ENCODE assay signal across 2 fruit fly cellular contexts in the genomic region with DNA sequence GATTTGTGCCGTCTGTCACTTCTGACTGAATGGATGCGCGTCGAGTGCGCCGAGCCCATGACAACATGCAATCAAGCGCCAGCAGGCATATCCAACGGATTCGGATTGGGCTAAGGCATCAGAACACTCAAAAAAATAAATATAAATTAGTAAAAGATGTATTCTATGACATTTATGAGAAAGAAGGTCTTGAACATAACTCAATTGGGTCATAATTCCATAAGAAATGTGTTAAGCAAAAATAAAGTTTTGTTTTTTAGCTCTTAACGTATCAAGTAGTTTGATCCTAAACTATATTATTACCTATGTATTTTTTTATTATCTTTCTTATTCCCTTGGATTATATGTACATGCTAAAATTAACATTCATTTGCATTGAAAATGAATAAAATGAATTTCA.
TF ChIP-seq lines count a peak whose summit lies in the region.

No protein-coding gene starts in this region.

TF ChIP-seq in whole organism, prepupa, 60 proteins besides CTCF, POLR2A, EP300 and RAD21:
- TF ChIP-seq Ets96B (tag; optimal IDR thresholded peaks at IDR 0.05; lab: Kevin White, UChicago) = peak; percentile 59
- 0 out of 3 replicates have a peak, but pooled peaks have one; percentile 40 for TF ChIP-seq CG6163 (GFP tag; IDR thresholded peaks at IDR 0.05; lab: Robert Waterston, UW)
- TF ChIP-seq CG6854 (GFP tag; optimal IDR thresholded peaks at IDR 0.05; lab: Kevin White, UChicago) = peak; percentile 3
- TF ChIP-seq cyc (GFP tag; optimal IDR thresholded peaks at IDR 0.05; lab: Kevin White, UChicago) = no peak
- peak; percentile 13 for TF ChIP-seq pdm3 (GFP tag; optimal IDR thresholded peaks at IDR 0.05; lab: Kevin White, UChicago)
- TF ChIP-seq Eip78C (GFP tag; lab: Kevin White, UChicago) = peak; percentile 75
- TF ChIP-seq Hr39 (GFP tag; optimal IDR thresholded peaks at IDR 0.05; lab: Kevin White, UChicago) = no peak
- TF ChIP-seq CG3032 (tag; optimal IDR thresholded peaks at IDR 0.05; lab: Kevin White, UChicago) = peak; percentile 45

TF ChIP-seq in whole organism, pupa, 21 proteins besides CTCF, POLR2A, EP300 and RAD21:
- peak; percentile 54 for TF ChIP-seq CG9948 (tag; optimal IDR thresholded peaks at IDR 0.05; lab: Kevin White, UChicago)
- TF ChIP-seq CG8159 (tag; optimal IDR thresholded peaks at IDR 0.05; lab: Kevin White, UChicago) = peak; percentile 57
- TF ChIP-seq Ets98B (GFP tag; IDR thresholded peaks at IDR 0.05; lab: Robert Waterston, UW) = no peak
- TF ChIP-seq CG15710 (tag; optimal IDR thresholded peaks at IDR 0.05; lab: Kevin White, UChicago) = peak; percentile 44
- peak; percentile 56 for TF ChIP-seq CG17806 (tag; optimal IDR thresholded peaks at IDR 0.05; lab: Kevin White, UChicago)
- no peak for TF ChIP-seq CG12605 (GFP tag; IDR thresholded peaks at IDR 0.05; lab: Robert Waterston, UW)
- TF ChIP-seq CG14655 (GFP tag; optimal IDR thresholded peaks at IDR 0.05; lab: Kevin White, UChicago) = no peak
- peak; percentile 51 for TF ChIP-seq CG34367 (tag; optimal IDR thresholded peaks at IDR 0.05; lab: Kevin White, UChicago)
- TF ChIP-seq fd96Ca (GFP tag; IDR thresholded peaks at IDR 0.05; lab: Robert Waterston, UW) = no peak
- no peak for TF ChIP-seq CG13204 (GFP tag; optimal IDR thresholded peaks at IDR 0.05; lab: Kevin White, UChicago)
